Worm (Caenorhabditis elegans) whole organism, L4 larva: ENCODE measurements around the gene K01A12.4.

Source experiments
- R02D3.7 ChIP-seq: fragments of 150-350 bp; sonication (generic microtip); optimal IDR thresholded peaks from 3 replicates; lab custom pipeline; 2014; ENCODE audit warnings: missing biosample characterization, missing genetic modification characterization
- ama-1 ChIP-seq: fragments of 150-350 bp; optimal IDR thresholded peaks from 2 replicates; lab custom pipeline; 2014; ENCODE audit warnings: inconsistent platforms, mixed read lengths
- ceh-32 ChIP-seq: sonication (generic microtip); optimal IDR thresholded peaks from 2 replicates; lab custom pipeline; 2016; ENCODE audit warnings: mild to moderate bottlenecking, missing genetic modification characterization, missing compliant biosample characterization; ENCODE audit not compliant: poor library complexity
- egl-27 ChIP-seq: sonication (generic microtip); optimal IDR thresholded peaks from 3 replicates; lab custom pipeline; 2017; ENCODE audit warnings: missing biosample characterization, missing genetic modification reagents, missing genetic modification characterization
- egl-43 ChIP-seq: fragments of 200-800 bp; sonication (Bioruptor generic); IDR thresholded peaks from 2 replicates; pipeline ENCODE4 v1.3.6; 2022; ENCODE audit warnings: missing genetic modification reagents, missing genetic modification characterization, missing compliant biosample characterization
- hlh-30 ChIP-seq: sonication (generic microtip); optimal IDR thresholded peaks from 2 replicates; lab custom pipeline; 2017; ENCODE audit warnings: antibody characterized with exemption, mild to moderate bottlenecking, missing genetic modification characterization, missing compliant biosample characterization; ENCODE audit not compliant: insufficient read depth
- lin-13 ChIP-seq: fragments of 150-350 bp; optimal IDR thresholded peaks from 2 replicates; lab custom pipeline; 2014; ENCODE audit warnings: missing biosample characterization, missing genetic modification reagents, missing genetic modification characterization
- mdl-1 ChIP-seq, 2 experiments: fragments of 150-350 bp in 1 of 2; sonication (generic microtip) in 1 of 2; optimal IDR thresholded peaks; 2 replicates each; lab custom pipeline; 2014 to 2017; ENCODE audit warnings: missing biosample characterization in 2 of 2, missing genetic modification characterization in 2 of 2
- nhr-42 ChIP-seq: fragments of 200-800 bp; sonication (Bioruptor generic); IDR thresholded peaks from 2 replicates; pipeline ENCODE4 v1.3.6; 2022; ENCODE audit warnings: missing genetic modification characterization, missing compliant biosample characterization
- nhr-77 ChIP-seq: fragments of 150-350 bp; optimal IDR thresholded peaks from 2 replicates; lab custom pipeline; 2014; ENCODE audit warnings: missing biosample characterization, missing genetic modification characterization
- pqm-1 ChIP-seq: sonication (generic microtip); optimal IDR thresholded peaks from 2 replicates; lab custom pipeline; 2017; ENCODE audit warnings: missing biosample characterization, missing genetic modification characterization
- snpc-4 ChIP-seq: fragments of 150-350 bp; optimal IDR thresholded peaks from 2 replicates; lab custom pipeline; 2014; ENCODE audit warnings: missing biosample characterization, missing genetic modification characterization
- ztf-11 ChIP-seq: fragments of 150-350 bp; optimal IDR thresholded peaks from 2 replicates; lab custom pipeline; 2014; ENCODE audit warnings: missing biosample characterization, missing genetic modification characterization

- TF ChIP-seq snpc-4 (tag; lab: Kevin White, UChicago) (no peak), egl-43 (GFP tag; lab: Robert Waterston, UW) (no peak), lin-13 (GFP tag; lab: Kevin White, UChicago) (no peak), ama-1 (lab: Kevin White, UChicago) (no peak), ceh-32 (tag; lab: Kevin White, UChicago) (no peak), pqm-1 (tag; lab: Kevin White, UChicago) (no peak), hlh-30 (tag; lab: Kevin White, UChicago) (no peak), nhr-77 (no peak), R02D3.7 (tag; lab: Kevin White, UChicago) (no peak), mdl-1 (tag; optimal IDR thresholded peaks at IDR 0.05; lab: Kevin White, UChicago) (no peak), nhr-42 (GFP tag; lab: Robert Waterston, UW) (no peak), ztf-11 (tag; lab: Kevin White, UChicago) (no peak), egl-27 (tag; lab: Kevin White, UChicago) (no peak)
Observed at ce11 chrX:8581447-8581846, 29.3 kb upstream of the K01A12.4 start, which contains the start of gene F18E9.8.
